Fruit fly (Drosophila melanogaster): ENCODE data around the gene CG4582.

CG4582 gene

dm6 chr3R:25626625-25627275, 43.8 kb upstream of the CG4582 start, which contains the start of gene Ssadh:
Gene Ssadh, minus strand, starts transcription at chr3R:25626924.
- TF ChIP-seq usp (GFP tag; optimal IDR thresholded peaks at IDR 0.05) (no peak), Dif (GFP tag; optimal IDR thresholded peaks at IDR 0.05; ENCODE audit: partially characterized antibody) (peak; percentile 84), Abd-B (GFP tag; optimal IDR thresholded peaks at IDR 0.05) (no peak), psq (GFP tag; optimal IDR thresholded peaks at IDR 0.05) (no peak), Vsx2 (GFP tag; optimal IDR thresholded peaks at IDR 0.05; ENCODE audit: partially characterized antibody) (peak; percentile 21), dl (GFP tag; optimal IDR thresholded peaks at IDR 0.05; ENCODE audit: insufficient read depth in 1 of 2, partially characterized antibody in 2 of 2) (peak in 1 of 2 experiments; percentile 28), Myc (optimal IDR thresholded peaks at IDR 0.05) (peak; percentile 19), brk (GFP tag; optimal IDR thresholded peaks at IDR 0.05) (no peak), rgr (GFP tag; optimal IDR thresholded peaks at IDR 0.05) (no peak), sv (GFP tag; optimal IDR thresholded peaks at IDR 0.05) (no peak)

dm6 chr3R:25625940-25626624, 43.1 kb upstream of the CG4582 start:
- TF ChIP-seq fru (GFP tag; optimal IDR thresholded peaks at IDR 0.05) (peak; percentile 47), N (GFP tag; optimal IDR thresholded peaks at IDR 0.05) (no peak), h (GFP tag; optimal IDR thresholded peaks at IDR 0.05) (peak; percentile 41)

dm6 chr3R:25623800-25624791, 41.1 kb upstream of the CG4582 start, which contains the start of gene Npl4:
Gene Npl4, minus strand, starts transcription at chr3R:25624662.
- TF ChIP-seq Hr83 (GFP tag; optimal IDR thresholded peaks at IDR 0.05; ENCODE audit: poor library complexity, severe bottlenecking) (no peak), Hnf4 (GFP tag; optimal IDR thresholded peaks at IDR 0.05) (peak; percentile 10), OdsH (GFP tag; optimal IDR thresholded peaks at IDR 0.05) (peak; percentile 31), Dfd (GFP tag; optimal IDR thresholded peaks at IDR 0.05) (no peak)

- TF ChIP-seq dl (GFP tag; optimal IDR thresholded peaks at IDR 0.05; ENCODE audit: insufficient read depth in 1 of 2, partially characterized antibody in 2 of 2), result no peak
- TF ChIP-seq Dfd (GFP tag; optimal IDR thresholded peaks at IDR 0.05), result no peak
- no peak for TF ChIP-seq sv (GFP tag; optimal IDR thresholded peaks at IDR 0.05)
- TF ChIP-seq Abd-B (GFP tag; optimal IDR thresholded peaks at IDR 0.05), result no peak
- TF ChIP-seq Myc (optimal IDR thresholded peaks at IDR 0.05), result no peak
- no peak for TF ChIP-seq HLH106 (tag; optimal IDR thresholded peaks at IDR 0.05)
- TF ChIP-seq ey (GFP tag; optimal IDR thresholded peaks at IDR 0.05), result no peak
- no peak for TF ChIP-seq sage (GFP tag; optimal IDR thresholded peaks at IDR 0.05)
- no peak for TF ChIP-seq Hr78 (GFP tag; optimal IDR thresholded peaks at IDR 0.05)
These were observed 35.1 kb upstream of the CG4582 start, which contains the start of gene CG5071 for dm6 chr3R:25618114-25618513. Gene CG5071, plus strand, starts transcription at chr3R:25618414.

dm6 chr3R:25613366-25613765, 30.4 kb upstream of the CG4582 start, which contains the start of gene CG5079:
Gene CG5079, plus strand, starts transcription at chr3R:25613666.
- TF ChIP-seq GATAd (GFP tag; optimal IDR thresholded peaks at IDR 0.05) (no peak), Sp1 (GFP tag; optimal IDR thresholded peaks at IDR 0.05) (no peak)

- TF ChIP-seq br (GFP tag; optimal IDR thresholded peaks at IDR 0.05), result no peak
- TF ChIP-seq lola (GFP tag; optimal IDR thresholded peaks at IDR 0.05), result no peak
- TF ChIP-seq sv (GFP tag; optimal IDR thresholded peaks at IDR 0.05), result no peak
- no peak for TF ChIP-seq Rel (GFP tag; optimal IDR thresholded peaks at IDR 0.05)
- no peak for TF ChIP-seq Rel (tag; optimal IDR thresholded peaks at IDR 0.05)
- no peak for TF ChIP-seq Hnf4 (GFP tag; optimal IDR thresholded peaks at IDR 0.05)
- TF ChIP-seq Mio (GFP tag; optimal IDR thresholded peaks at IDR 0.05), result no peak
- TF ChIP-seq GATAd (GFP tag; optimal IDR thresholded peaks at IDR 0.05), result no peak
- no peak for TF ChIP-seq dmrt93B (GFP tag; optimal IDR thresholded peaks at IDR 0.05)
- TF ChIP-seq N (GFP tag; optimal IDR thresholded peaks at IDR 0.05), result no peak
- TF ChIP-seq usp (GFP tag; optimal IDR thresholded peaks at IDR 0.05), result no peak
- no peak for TF ChIP-seq Jra (GFP tag; optimal IDR thresholded peaks at IDR 0.05)
- TF ChIP-seq CG32264 (GFP tag; optimal IDR thresholded peaks at IDR 0.05), result no peak
- no peak for TF ChIP-seq dsf (GFP tag; optimal IDR thresholded peaks at IDR 0.05; ENCODE audit: borderline replicate concordance)
- TF ChIP-seq Myc (optimal IDR thresholded peaks at IDR 0.05), result no peak
- TF ChIP-seq Hr83 (GFP tag; optimal IDR thresholded peaks at IDR 0.05; ENCODE audit: poor library complexity, severe bottlenecking), result no peak
- TF ChIP-seq fru (GFP tag; optimal IDR thresholded peaks at IDR 0.05), result no peak
These were observed 26.0 kb upstream of the CG4582 start, which contains the start of gene ymp for dm6 chr3R:25609027-25609426. Gene ymp, minus strand, starts transcription at chr3R:25609127.

Measured in whole organism, wandering third instar larva.